Worm (Caenorhabditis elegans) whole organism, L4 larva: ENCODE results near the gene F56C3.3.

Source experiments
- F26F4.8 ChIP-seq: fragments of 200-800 bp; sonication (Bioruptor generic); conservative IDR thresholded peaks from 2 replicates; pipeline ENCODE4 v1.3.6; 2022; ENCODE audit warnings: missing genetic modification characterization, missing compliant biosample characterization
- F37D6.2 ChIP-seq: sonication (generic microtip); optimal IDR thresholded peaks from 2 replicates; lab custom pipeline; 2016; ENCODE audit warnings: mild to moderate bottlenecking, missing genetic modification characterization, missing compliant biosample characterization
- F49E8.2 ChIP-seq: sonication (generic microtip); optimal IDR thresholded peaks from 2 replicates; lab custom pipeline; 2016; ENCODE audit warnings: missing compliant biosample characterization, mild to moderate bottlenecking, missing genetic modification characterization, borderline replicate concordance
- Y105C5A.15 ChIP-seq: fragments of 200-800 bp; sonication (Bioruptor generic); IDR thresholded peaks from 2 replicates; pipeline ENCODE4 v1.3.6; 2022; ENCODE audit warnings: missing genetic modification characterization, missing compliant biosample characterization
- Y48G9A.11 ChIP-seq: fragments of 200-800 bp; sonication (Bioruptor generic); IDR thresholded peaks from 2 replicates; pipeline ENCODE4 v1.3.6; 2022; ENCODE audit warnings: missing genetic modification reagents, missing genetic modification characterization, missing compliant biosample characterization
- Y75B8A.6 ChIP-seq: fragments of 200-800 bp; sonication (Bioruptor generic); IDR thresholded peaks from 2 replicates; pipeline ENCODE4 v1.3.6; 2022; ENCODE audit warnings: missing genetic modification reagents, missing genetic modification characterization, missing compliant biosample characterization
- ZK337.2 ChIP-seq: fragments of 200-800 bp; sonication (Bioruptor generic); IDR thresholded peaks from 2 replicates; pipeline ENCODE4 v1.3.6; 2022; ENCODE audit warnings: missing genetic modification reagents, missing genetic modification characterization, missing compliant biosample characterization
- ZK546.5 ChIP-seq, 2 experiments: sonication (generic microtip); optimal IDR thresholded peaks; 2 replicates each; lab custom pipeline; 2017; ENCODE audit warnings: missing biosample characterization in 2 of 2, missing genetic modification characterization in 2 of 2
- aha-1 ChIP-seq: fragments of 150-350 bp; peaks from one replicate; lab custom pipeline; 2014; ENCODE audit warnings: missing biosample characterization, missing genetic modification characterization
- ama-1 ChIP-seq: fragments of 150-350 bp; optimal IDR thresholded peaks from 2 replicates; lab custom pipeline; 2014; ENCODE audit warnings: inconsistent platforms, mixed read lengths
- ceh-28 ChIP-seq: fragments of 150-350 bp; optimal IDR thresholded peaks from 2 replicates; lab custom pipeline; 2014; ENCODE audit warnings: missing biosample characterization, missing genetic modification reagents, missing genetic modification characterization
- ceh-32 ChIP-seq: sonication (generic microtip); optimal IDR thresholded peaks from 2 replicates; lab custom pipeline; 2016; ENCODE audit warnings: mild to moderate bottlenecking, missing genetic modification characterization, missing compliant biosample characterization; ENCODE audit not compliant: poor library complexity
- ces-1 ChIP-seq: fragments of 150-350 bp; sonication (generic microtip); optimal IDR thresholded peaks from 4 replicates; lab custom pipeline; 2014; ENCODE audit warnings: missing biosample characterization, missing genetic modification reagents, missing genetic modification characterization
- ctbp-1 ChIP-seq: fragments of 200-800 bp; sonication (Bioruptor generic); IDR thresholded peaks from 2 replicates; pipeline ENCODE4 v1.3.6; 2022; ENCODE audit warnings: missing genetic modification reagents, missing genetic modification characterization, missing compliant biosample characterization
- daf-12 ChIP-seq: fragments of 150-350 bp; optimal IDR thresholded peaks from 2 replicates; lab custom pipeline; 2014; ENCODE audit warnings: missing biosample characterization, missing genetic modification reagents, missing genetic modification characterization
- daf-16 ChIP-seq, 3 experiments: sonication (generic microtip); optimal IDR thresholded peaks; 2 replicates each; lab custom pipeline; 2016 to 2017; ENCODE audit warnings: missing genetic modification characterization in 3 of 3, missing genetic modification reagents in 3 of 3, mild to moderate bottlenecking in 2 of 3, missing compliant biosample characterization in 2 of 3, missing biosample characterization in 1 of 3, moderate library complexity in 1 of 3
- dmd-8 ChIP-seq: fragments of 200-800 bp; sonication (Bioruptor generic); IDR thresholded peaks from 2 replicates; pipeline ENCODE4 v1.3.6; 2022; ENCODE audit warnings: missing genetic modification characterization, missing compliant biosample characterization
- duxl-1 ChIP-seq: sonication (generic microtip); optimal IDR thresholded peaks from 2 replicates; lab custom pipeline; 2016; ENCODE audit warnings: mild to moderate bottlenecking, missing genetic modification characterization, moderate library complexity, missing compliant biosample characterization; ENCODE audit not compliant: poor library complexity
- dve-1 ChIP-seq: sonication (generic microtip); optimal IDR thresholded peaks from 2 replicates; lab custom pipeline; 2017; ENCODE audit warnings: antibody characterized with exemption, mild to moderate bottlenecking, missing genetic modification characterization, missing compliant biosample characterization; ENCODE audit not compliant: insufficient read depth
- fkh-10 ChIP-seq: fragments of 150-350 bp; optimal IDR thresholded peaks from 2 replicates; lab custom pipeline; 2014; ENCODE audit warnings: missing biosample characterization, missing genetic modification reagents, missing genetic modification characterization
- hlh-30 ChIP-seq: sonication (generic microtip); optimal IDR thresholded peaks from 2 replicates; lab custom pipeline; 2017; ENCODE audit warnings: antibody characterized with exemption, mild to moderate bottlenecking, missing genetic modification characterization, missing compliant biosample characterization; ENCODE audit not compliant: insufficient read depth
- lin-1 ChIP-seq: fragments of 200-800 bp; sonication (Bioruptor generic); IDR thresholded peaks from 2 replicates; pipeline ENCODE4 v1.3.6; 2022; ENCODE audit warnings: missing genetic modification reagents, missing genetic modification characterization, missing compliant biosample characterization
- lin-13 ChIP-seq: fragments of 150-350 bp; optimal IDR thresholded peaks from 2 replicates; lab custom pipeline; 2014; ENCODE audit warnings: missing biosample characterization, missing genetic modification reagents, missing genetic modification characterization
- lin-15B ChIP-seq: fragments of 150-350 bp; sonication (generic microtip); optimal IDR thresholded peaks from 3 replicates; lab custom pipeline; 2014; ENCODE audit warnings: missing biosample characterization, missing genetic modification characterization
- lin-29 ChIP-seq: fragments of 200-800 bp; sonication (Bioruptor generic); IDR thresholded peaks from 2 replicates; pipeline ENCODE4 v1.3.6; 2022; ENCODE audit warnings: missing genetic modification reagents, missing genetic modification characterization, missing compliant biosample characterization
- lin-38 ChIP-seq: fragments of 200-800 bp; sonication (Bioruptor generic); IDR thresholded peaks from 2 replicates; pipeline ENCODE4 v1.3.6; 2022; ENCODE audit warnings: missing genetic modification reagents, missing genetic modification characterization, missing compliant biosample characterization
- madf-9 ChIP-seq: fragments of 200-800 bp; sonication (Bioruptor generic); conservative IDR thresholded peaks from 2 replicates; pipeline ENCODE4 v1.3.6; 2022; ENCODE audit warnings: missing genetic modification reagents, missing genetic modification characterization, missing compliant biosample characterization
- mdt-29 ChIP-seq: fragments of 200-800 bp; sonication (Bioruptor generic); IDR thresholded peaks from 2 replicates; pipeline ENCODE4 v1.3.6; 2022; ENCODE audit warnings: missing genetic modification reagents, missing genetic modification characterization, missing compliant biosample characterization
- mep-1 ChIP-seq: fragments of 150-350 bp; sonication (generic microtip); optimal IDR thresholded peaks from 3 replicates; lab custom pipeline; 2014; ENCODE audit warnings: missing biosample characterization, missing genetic modification characterization
- mes-2 ChIP-seq: sonication (generic microtip); optimal IDR thresholded peaks from 2 replicates; lab custom pipeline; 2016; ENCODE audit warnings: missing genotype, mild to moderate bottlenecking, missing genetic modification characterization, missing compliant biosample characterization; ENCODE audit not compliant: poor library complexity, severe bottlenecking
- nhr-10 ChIP-seq: fragments of 150-350 bp; optimal IDR thresholded peaks from 2 replicates; lab custom pipeline; 2014; ENCODE audit warnings: missing biosample characterization, missing genetic modification characterization
- nhr-111 ChIP-seq: fragments of 200-800 bp; sonication (Bioruptor generic); optimal IDR thresholded peaks from 2 replicates; lab custom pipeline; 2018; ENCODE audit warnings: mild to moderate bottlenecking, missing genetic modification characterization, missing compliant biosample characterization
- nhr-25 ChIP-seq: sonication (generic microtip); optimal IDR thresholded peaks from 2 replicates; lab custom pipeline; 2017; ENCODE audit warnings: missing genetic modification characterization, mild to moderate bottlenecking, missing compliant biosample characterization, antibody characterized with exemption, moderate library complexity, borderline replicate concordance; ENCODE audit not compliant: insufficient read depth
- nhr-42 ChIP-seq: fragments of 200-800 bp; sonication (Bioruptor generic); IDR thresholded peaks from 2 replicates; pipeline ENCODE4 v1.3.6; 2022; ENCODE audit warnings: missing genetic modification characterization, missing compliant biosample characterization
- nhr-6 ChIP-seq: fragments of 150-350 bp; optimal IDR thresholded peaks from 2 replicates; lab custom pipeline; 2014; ENCODE audit warnings: missing biosample characterization, missing genetic modification characterization
- nhr-77 ChIP-seq: fragments of 150-350 bp; optimal IDR thresholded peaks from 2 replicates; lab custom pipeline; 2014; ENCODE audit warnings: missing biosample characterization, missing genetic modification characterization
- pha-4 ChIP-seq, 2 experiments: fragments of 150-350 bp in 1 of 2; fragments of 200-800 bp in 1 of 2; sonication (Bioruptor generic) in 1 of 2; IDR thresholded peaks in 1 of 2; optimal IDR thresholded peaks in 1 of 2; 2 replicates each; pipeline versions ENCODE4 v1.3.6 to Lab custom; 2014 to 2022; ENCODE audit warnings: missing genetic modification characterization in 2 of 2, missing genetic modification reagents in 2 of 2, missing biosample characterization in 1 of 2, missing compliant biosample characterization in 1 of 2
- rbr-2 ChIP-seq: sonication (generic microtip); optimal IDR thresholded peaks from 2 replicates; lab custom pipeline; 2016; ENCODE audit warnings: missing genotype, missing genetic modification characterization, missing compliant biosample characterization
- sdz-12 ChIP-seq: fragments of 200-800 bp; sonication (Bioruptor generic); optimal IDR thresholded peaks from 2 replicates; lab custom pipeline; 2018; ENCODE audit warnings: mild to moderate bottlenecking, missing genetic modification characterization, missing compliant biosample characterization
- snpc-1.2 ChIP-seq: fragments of 200-800 bp; sonication (Bioruptor generic); IDR thresholded peaks from 2 replicates; pipeline ENCODE4 v1.3.6; 2022; ENCODE audit warnings: missing genetic modification reagents, missing genetic modification characterization, missing compliant biosample characterization
- spr-1 ChIP-seq: sonication (generic microtip); optimal IDR thresholded peaks from 2 replicates; lab custom pipeline; 2016; ENCODE audit warnings: mild to moderate bottlenecking, missing genetic modification characterization, missing compliant biosample characterization
- spr-3 ChIP-seq: fragments of 200-800 bp; sonication (Bioruptor generic); optimal IDR thresholded peaks from 2 replicates; lab custom pipeline; 2018; ENCODE audit warnings: mild to moderate bottlenecking, missing genetic modification characterization, missing compliant biosample characterization
- tag-97 ChIP-seq: fragments of 200-800 bp; sonication (Bioruptor generic); IDR thresholded peaks from 2 replicates; pipeline ENCODE4 v1.3.6; 2022; ENCODE audit warnings: missing genetic modification characterization, missing compliant biosample characterization
- unc-130 ChIP-seq: sonication (generic microtip); optimal IDR thresholded peaks from 2 replicates; lab custom pipeline; 2016; ENCODE audit warnings: missing genetic modification reagents, missing genetic modification characterization, missing compliant biosample characterization
- unc-39 ChIP-seq: sonication (generic microtip); optimal IDR thresholded peaks from 2 replicates; lab custom pipeline; 2017; ENCODE audit warnings: missing biosample characterization, missing genetic modification characterization
- vab-7 ChIP-seq: fragments of 200-800 bp; sonication (Bioruptor generic); IDR thresholded peaks from 2 replicates; pipeline ENCODE4 v1.3.6; 2022; ENCODE audit warnings: missing genetic modification reagents, missing genetic modification characterization, missing compliant biosample characterization
- zag-1 ChIP-seq: fragments of 150-350 bp; optimal IDR thresholded peaks from 2 replicates; lab custom pipeline; 2014; ENCODE audit warnings: missing biosample characterization, missing genetic modification characterization
- zip-11 ChIP-seq: fragments of 200-800 bp; sonication (Bioruptor generic); IDR thresholded peaks from 2 replicates; pipeline ENCODE4 v1.3.6; 2022; ENCODE audit warnings: missing genetic modification characterization, missing compliant biosample characterization
- ztf-11 ChIP-seq: fragments of 150-350 bp; optimal IDR thresholded peaks from 2 replicates; lab custom pipeline; 2014; ENCODE audit warnings: missing biosample characterization, missing genetic modification characterization

The F56C3.3 gene

DNA sequence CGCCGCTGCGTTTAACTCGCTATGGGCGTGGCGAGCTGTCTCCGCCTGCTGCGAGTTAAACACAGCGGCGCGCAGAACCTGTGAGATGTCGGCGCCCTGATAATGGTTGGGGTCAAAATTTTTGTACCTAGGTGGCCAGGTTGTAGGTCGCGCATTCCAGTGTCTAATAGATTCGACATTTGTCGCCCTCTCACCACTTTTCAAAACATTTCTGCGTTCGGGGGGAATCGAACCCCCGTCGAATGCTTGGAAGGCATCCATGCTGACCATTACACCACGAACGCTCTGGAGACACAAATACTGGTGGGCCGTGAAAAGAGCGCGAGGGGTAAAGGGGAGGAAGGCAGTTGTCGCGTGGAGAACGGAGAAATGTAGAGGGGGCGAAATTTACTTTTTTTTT lies 21.2 kb upstream of the F56C3.3 start (continued):
- TF ChIP-seq ZK337.2 (GFP tag; lab: Robert Waterston, UW) (peak; percentile 52; the same call in 1 of the 2 replicates), daf-12 (tag; lab: Kevin White, UChicago) (no peak), mes-2 (tag; lab: Kevin White, UChicago) (peak; percentile 83), tag-97 (no peak), snpc-1.2 (peak; percentile 74), ces-1 (GFP tag; lab: Kevin White, UChicago) (no peak), F37D6.2 (peak; percentile 75), Y105C5A.15 (GFP tag; lab: Robert Waterston, UW) (0 out of 2 replicates have a peak, but pooled peaks have one; percentile 63), lin-29 (GFP tag; lab: Robert Waterston, UW) (peak; percentile 77), daf-16 (GFP tag; optimal IDR thresholded peaks at IDR 0.05; lab: Kevin White, UChicago) (peak; percentile 61 to 66), daf-16 (tag; optimal IDR thresholded peaks at IDR 0.05; lab: Kevin White, UChicago) (peak; percentile 73), pha-4 (GFP tag; IDR thresholded peaks at IDR 0.05; lab: Robert Waterston, UW) (peak; percentile 84), pha-4 (tag; optimal IDR thresholded peaks at IDR 0.05; lab: Kevin White, UChicago) (no peak), vab-7 (GFP tag; lab: Robert Waterston, UW) (peak; percentile 88), nhr-25 (tag; lab: Kevin White, UChicago) (no peak), dmd-8 (peak; percentile 95), mdt-29 (GFP tag; lab: Robert Waterston, UW) (0 out of 2 replicates have a peak, but pooled peaks have one; percentile 31), lin-15B (tag; lab: Kevin White, UChicago) (no peak), F26F4.8 (GFP tag; lab: Robert Waterston, UW) (peak; percentile 75; the same call in 1 of the 2 replicates), duxl-1 (peak; percentile 83), nhr-6 (tag; lab: Kevin White, UChicago) (no peak), fkh-10 (GFP tag; lab: Kevin White, UChicago) (no peak), zag-1 (no peak), mep-1 (tag; lab: Kevin White, UChicago) (peak; percentile 82), ceh-28 (no peak), Y75B8A.6 (GFP tag; lab: Robert Waterston, UW) (peak; percentile 75; the same call in 1 of the 2 replicates), unc-130 (GFP tag; lab: Kevin White, UChicago) (peak; percentile 6), F49E8.2 (tag; lab: Kevin White, UChicago) (peak; percentile 43), nhr-77 (tag; lab: Kevin White, UChicago) (peak; percentile 30), madf-9 (GFP tag; lab: Robert Waterston, UW) (peak; percentile 73; the same call in 1 of the 2 replicates), dve-1 (peak; percentile 43), ceh-32 (tag; lab: Kevin White, UChicago) (peak; percentile 20), spr-3 (GFP tag; lab: Kevin White, UChicago) (peak; percentile 80), zip-11 (GFP tag; lab: Robert Waterston, UW) (0 out of 2 replicates have a peak, but pooled peaks have one; percentile 43), lin-1 (GFP tag; lab: Robert Waterston, UW) (peak; percentile 60; the same call in 1 of the 2 replicates), nhr-42 (GFP tag; lab: Robert Waterston, UW) (peak; percentile 90), spr-1 (tag; lab: Kevin White, UChicago) (peak; percentile 53), Y48G9A.11 (GFP tag; lab: Robert Waterston, UW) (peak; percentile 73), unc-39 (tag; lab: Kevin White, UChicago) (no peak), sdz-12 (GFP tag; lab: Kevin White, UChicago) (no peak), lin-13 (peak; percentile 37), aha-1 (tag; lab: Kevin White, UChicago) (no peak), nhr-10 (tag; lab: Kevin White, UChicago) (no peak), lin-38 (GFP tag; lab: Robert Waterston, UW) (peak; percentile 78), ama-1 (lab: Kevin White, UChicago) (no peak), nhr-111 (GFP tag; lab: Kevin White, UChicago) (peak; percentile 60), rbr-2 (tag; lab: Kevin White, UChicago) (peak; percentile 80), ZK546.5 (tag; optimal IDR thresholded peaks at IDR 0.05; lab: Kevin White, UChicago) (no peak), ztf-11 (no peak), ctbp-1 (peak; percentile 78), hlh-30 (tag; lab: Kevin White, UChicago) (peak; percentile 55)
